Fruit fly (Drosophila melanogaster): ENCODE results near the gene CG2260.

Gene CG2260

dm6 chrX:8100026-8100825 lies 20.7 kb downstream of the CG2260 start (continued):
- TF ChIP-seq oc (tag; optimal IDR thresholded peaks at IDR 0.05) (peak; percentile 85), YL-1 (GFP tag; optimal IDR thresholded peaks at IDR 0.05) (peak; percentile 36), sima (GFP tag; optimal IDR thresholded peaks at IDR 0.05) (no peak), ind (GFP tag; optimal IDR thresholded peaks at IDR 0.05) (peak; percentile 70), CG10959 (GFP tag; IDR thresholded peaks at IDR 0.05) (peak; percentile 49; the same call in 1 of the 2 replicates), rib (GFP tag; IDR thresholded peaks at IDR 0.05) (peak; percentile 78), CG12155 (GFP tag; optimal IDR thresholded peaks at IDR 0.05) (peak; percentile 68), CG13624 (GFP tag; optimal IDR thresholded peaks at IDR 0.05) (peak; percentile 60), Drgx (GFP tag; IDR thresholded peaks at IDR 0.05) (peak; percentile 91), CG16815 (GFP tag; optimal IDR thresholded peaks at IDR 0.05) (peak; percentile 61), maf-S (GFP tag; optimal IDR thresholded peaks at IDR 0.05) (peak; percentile 6), Ptx1 (GFP tag; IDR thresholded peaks at IDR 0.05) (peak; percentile 89), otp (GFP tag; IDR thresholded peaks at IDR 0.05) (peak; percentile 82), shn (GFP tag; optimal IDR thresholded peaks at IDR 0.05) (no peak), CG34224 (GFP tag; IDR thresholded peaks at IDR 0.05; ENCODE audit: partially characterized antibody) (no peak), Xbp1 (GFP tag; optimal IDR thresholded peaks at IDR 0.05) (peak; percentile 87), Ravus (GFP tag; IDR thresholded peaks at IDR 0.05) (peak; percentile 67; the same call in 1 of the 2 replicates), CG3407 (GFP tag; optimal IDR thresholded peaks at IDR 0.05) (peak; percentile 77), Dip2 (GFP tag; IDR thresholded peaks at IDR 0.05) (no peak), CG9817 (tag; optimal IDR thresholded peaks at IDR 0.05) (peak; percentile 57), CG7963 (GFP tag; IDR thresholded peaks at IDR 0.05; ENCODE audit: partially characterized antibody) (no peak), NK7.1 (GFP tag; optimal IDR thresholded peaks at IDR 0.05) (peak; percentile 40), Deaf1 (tag; optimal IDR thresholded peaks at IDR 0.05) (peak; percentile 57), CG2875 (GFP tag; optimal IDR thresholded peaks at IDR 0.05) (peak; percentile 79), MBD-R2 (GFP tag; IDR thresholded peaks at IDR 0.05) (peak; percentile 58; the same call in 1 of the 2 replicates), Myb (GFP tag; optimal IDR thresholded peaks at IDR 0.05) (peak; percentile 42), Sry-β (GFP tag; optimal IDR thresholded peaks at IDR 0.05) (peak; percentile 12), CG9215 (GFP tag; IDR thresholded peaks at IDR 0.05) (peak; percentile 67), CG9727 (GFP tag; optimal IDR thresholded peaks at IDR 0.05) (peak; percentile 82), Hand (GFP tag; optimal IDR thresholded peaks at IDR 0.05) (peak; percentile 84), fd64A (GFP tag; optimal IDR thresholded peaks at IDR 0.05) (peak; percentile 49), Rfx (GFP tag; IDR thresholded peaks at IDR 0.05) (peak; percentile 87), repo (GFP tag; optimal IDR thresholded peaks at IDR 0.05) (no peak), Aef1 (GFP tag; IDR thresholded peaks at IDR 0.05) (peak; percentile 81), CG14441 (GFP tag; IDR thresholded peaks at IDR 0.05) (peak; percentile 83), wor (GFP tag; IDR thresholded peaks at IDR 0.05) (peak; percentile 76), Optix (GFP tag; IDR thresholded peaks at IDR 0.05) (peak; percentile 72; the same call in 2 of the 3 replicates), pum (GFP tag; optimal IDR thresholded peaks at IDR 0.05) (peak; percentile 30), Mrtf (GFP tag; IDR thresholded peaks at IDR 0.05) (peak; percentile 78; the same call in 2 of the 3 replicates), Ets97D (GFP tag; optimal IDR thresholded peaks at IDR 0.05) (peak; percentile 6), caup (GFP tag; optimal IDR thresholded peaks at IDR 0.05; ENCODE audit: severe bottlenecking) (peak; percentile 87), CG5953 (GFP tag; IDR thresholded peaks at IDR 0.05) (peak; percentile 74), CG12104 (GFP tag; optimal IDR thresholded peaks at IDR 0.05) (peak; percentile 68), pfk (GFP tag; optimal IDR thresholded peaks at IDR 0.05) (no peak), CG14710 (tag; optimal IDR thresholded peaks at IDR 0.05) (peak; percentile 68), Asciz (GFP tag; optimal IDR thresholded peaks at IDR 0.05) (peak; percentile 81), sd (tag; optimal IDR thresholded peaks at IDR 0.05) (peak; percentile 39), CG12299 (tag; optimal IDR thresholded peaks at IDR 0.05) (peak; percentile 74), CG14050 (GFP tag; IDR thresholded peaks at IDR 0.05) (peak; percentile 84)

Measured in whole organism, embryonic.